Worm (Caenorhabditis elegans) whole organism, L4 larva: Measurements from ENCODE around the gene F38A5.2.

Source experiments
- F26F4.8 ChIP-seq: fragments of 200-800 bp; sonication (Bioruptor generic); conservative IDR thresholded peaks from 2 replicates; pipeline ENCODE4 v1.3.6; 2022; ENCODE audit warnings: missing genetic modification characterization, missing compliant biosample characterization
- F37D6.2 ChIP-seq: sonication (generic microtip); optimal IDR thresholded peaks from 2 replicates; lab custom pipeline; 2016; ENCODE audit warnings: mild to moderate bottlenecking, missing genetic modification characterization, missing compliant biosample characterization
- F49E8.2 ChIP-seq: sonication (generic microtip); optimal IDR thresholded peaks from 2 replicates; lab custom pipeline; 2016; ENCODE audit warnings: missing compliant biosample characterization, mild to moderate bottlenecking, missing genetic modification characterization, borderline replicate concordance
- Y75B8A.6 ChIP-seq: fragments of 200-800 bp; sonication (Bioruptor generic); IDR thresholded peaks from 2 replicates; pipeline ENCODE4 v1.3.6; 2022; ENCODE audit warnings: missing genetic modification reagents, missing genetic modification characterization, missing compliant biosample characterization
- ama-1 ChIP-seq: fragments of 150-350 bp; optimal IDR thresholded peaks from 2 replicates; lab custom pipeline; 2014; ENCODE audit warnings: inconsistent platforms, mixed read lengths
- arid-1 ChIP-seq: fragments of 200-800 bp; sonication (Bioruptor generic); conservative IDR thresholded peaks from 2 replicates; pipeline ENCODE4 v1.3.6; 2022; ENCODE audit warnings: missing genetic modification reagents, missing genetic modification characterization, missing compliant biosample characterization
- ceh-20 ChIP-seq: fragments of 200-800 bp; sonication (Bioruptor generic); IDR thresholded peaks from 2 replicates; pipeline ENCODE4 v1.3.6; 2022; ENCODE audit warnings: missing genetic modification reagents, missing genetic modification characterization, missing compliant biosample characterization
- daf-16 ChIP-seq, 3 experiments: sonication (generic microtip); optimal IDR thresholded peaks; 2 replicates each; lab custom pipeline; 2016 to 2017; ENCODE audit warnings: missing genetic modification characterization in 3 of 3, missing genetic modification reagents in 3 of 3, mild to moderate bottlenecking in 2 of 3, missing compliant biosample characterization in 2 of 3, missing biosample characterization in 1 of 3, moderate library complexity in 1 of 3
- daf-8 ChIP-seq: fragments of 200-800 bp; sonication (Bioruptor generic); IDR thresholded peaks from 2 replicates; pipeline ENCODE4 v1.3.6; 2022; ENCODE audit warnings: missing genetic modification characterization, missing compliant biosample characterization
- dmd-6 ChIP-seq: fragments of 200-800 bp; sonication (Bioruptor generic); IDR thresholded peaks from 2 replicates; pipeline ENCODE4 v1.3.6; 2022; ENCODE audit warnings: missing genetic modification reagents, missing genetic modification characterization, missing compliant biosample characterization
- dmd-8 ChIP-seq: fragments of 200-800 bp; sonication (Bioruptor generic); IDR thresholded peaks from 2 replicates; pipeline ENCODE4 v1.3.6; 2022; ENCODE audit warnings: missing genetic modification characterization, missing compliant biosample characterization
- dve-1 ChIP-seq: sonication (generic microtip); optimal IDR thresholded peaks from 2 replicates; lab custom pipeline; 2017; ENCODE audit warnings: antibody characterized with exemption, mild to moderate bottlenecking, missing genetic modification characterization, missing compliant biosample characterization; ENCODE audit not compliant: insufficient read depth
- egl-43 ChIP-seq: fragments of 200-800 bp; sonication (Bioruptor generic); IDR thresholded peaks from 2 replicates; pipeline ENCODE4 v1.3.6; 2022; ENCODE audit warnings: missing genetic modification reagents, missing genetic modification characterization, missing compliant biosample characterization
- hif-1 ChIP-seq, 2 experiments: sonication (generic microtip); optimal IDR thresholded peaks; 2 replicates each; lab custom pipeline; 2016 to 2017; ENCODE audit warnings: missing compliant biosample characterization in 2 of 2, missing genetic modification characterization in 2 of 2, missing genetic modification reagents in 2 of 2, missing genotype in 2 of 2, mild to moderate bottlenecking in 1 of 2
- hlh-11 ChIP-seq: fragments of 200-800 bp; sonication (Bioruptor generic); optimal IDR thresholded peaks from 2 replicates; lab custom pipeline; 2018; ENCODE audit warnings: mild to moderate bottlenecking, missing genetic modification characterization, missing compliant biosample characterization
- hlh-30 ChIP-seq: sonication (generic microtip); optimal IDR thresholded peaks from 2 replicates; lab custom pipeline; 2017; ENCODE audit warnings: antibody characterized with exemption, mild to moderate bottlenecking, missing genetic modification characterization, missing compliant biosample characterization; ENCODE audit not compliant: insufficient read depth
- lim-7 ChIP-seq: fragments of 200-800 bp; sonication (Bioruptor generic); IDR thresholded peaks from 2 replicates; pipeline ENCODE4 v1.3.6; 2022; ENCODE audit warnings: missing genetic modification characterization, missing compliant biosample characterization
- lin-15B ChIP-seq: fragments of 150-350 bp; sonication (generic microtip); optimal IDR thresholded peaks from 3 replicates; lab custom pipeline; 2014; ENCODE audit warnings: missing biosample characterization, missing genetic modification characterization
- lin-29 ChIP-seq: fragments of 200-800 bp; sonication (Bioruptor generic); IDR thresholded peaks from 2 replicates; pipeline ENCODE4 v1.3.6; 2022; ENCODE audit warnings: missing genetic modification reagents, missing genetic modification characterization, missing compliant biosample characterization
- lin-38 ChIP-seq: fragments of 200-800 bp; sonication (Bioruptor generic); IDR thresholded peaks from 2 replicates; pipeline ENCODE4 v1.3.6; 2022; ENCODE audit warnings: missing genetic modification reagents, missing genetic modification characterization, missing compliant biosample characterization
- lin-39 ChIP-seq: fragments of 150-350 bp; optimal IDR thresholded peaks from 2 replicates; lab custom pipeline; 2014; ENCODE audit warnings: missing biosample characterization, missing genetic modification reagents, missing genetic modification characterization
- lsy-2 ChIP-seq, 2 experiments: fragments of 150-350 bp in 1 of 2; sonication (generic microtip) in 1 of 2; optimal IDR thresholded peaks; 2 replicates each; lab custom pipeline; 2014 to 2017; ENCODE audit warnings: missing biosample characterization in 2 of 2, missing genetic modification characterization in 2 of 2
- madf-9 ChIP-seq: fragments of 200-800 bp; sonication (Bioruptor generic); conservative IDR thresholded peaks from 2 replicates; pipeline ENCODE4 v1.3.6; 2022; ENCODE audit warnings: missing genetic modification reagents, missing genetic modification characterization, missing compliant biosample characterization
- mdl-1 ChIP-seq, 2 experiments: fragments of 150-350 bp in 1 of 2; sonication (generic microtip) in 1 of 2; optimal IDR thresholded peaks; 2 replicates each; lab custom pipeline; 2014 to 2017; ENCODE audit warnings: missing biosample characterization in 2 of 2, missing genetic modification characterization in 2 of 2
- mep-1 ChIP-seq: fragments of 150-350 bp; sonication (generic microtip); optimal IDR thresholded peaks from 3 replicates; lab custom pipeline; 2014; ENCODE audit warnings: missing biosample characterization, missing genetic modification characterization
- mes-2 ChIP-seq: sonication (generic microtip); optimal IDR thresholded peaks from 2 replicates; lab custom pipeline; 2016; ENCODE audit warnings: missing genotype, mild to moderate bottlenecking, missing genetic modification characterization, missing compliant biosample characterization; ENCODE audit not compliant: poor library complexity, severe bottlenecking
- mxl-3 ChIP-seq: fragments of 200-800 bp; sonication (Bioruptor generic); optimal IDR thresholded peaks from 2 replicates; lab custom pipeline; 2018; ENCODE audit warnings: mild to moderate bottlenecking, missing genetic modification characterization, missing compliant biosample characterization
- nhr-11 ChIP-seq: fragments of 150-350 bp; optimal IDR thresholded peaks from 2 replicates; lab custom pipeline; 2014; ENCODE audit warnings: missing biosample characterization, missing genetic modification characterization
- nhr-237 ChIP-seq: sonication (generic microtip); optimal IDR thresholded peaks from 2 replicates; lab custom pipeline; 2017; ENCODE audit warnings: missing biosample characterization, missing genetic modification characterization
- nhr-28 ChIP-seq: fragments of 150-350 bp; optimal IDR thresholded peaks from 2 replicates; lab custom pipeline; 2014; ENCODE audit warnings: missing biosample characterization, missing genetic modification characterization
- nhr-41 ChIP-seq: fragments of 200-800 bp; sonication (Bioruptor generic); IDR thresholded peaks from 2 replicates; pipeline ENCODE4 v1.3.6; 2022; ENCODE audit warnings: missing genetic modification reagents, missing genetic modification characterization, missing compliant biosample characterization
- nhr-42 ChIP-seq: fragments of 200-800 bp; sonication (Bioruptor generic); IDR thresholded peaks from 2 replicates; pipeline ENCODE4 v1.3.6; 2022; ENCODE audit warnings: missing genetic modification characterization, missing compliant biosample characterization
- nhr-6 ChIP-seq: fragments of 150-350 bp; optimal IDR thresholded peaks from 2 replicates; lab custom pipeline; 2014; ENCODE audit warnings: missing biosample characterization, missing genetic modification characterization
- nhr-77 ChIP-seq: fragments of 150-350 bp; optimal IDR thresholded peaks from 2 replicates; lab custom pipeline; 2014; ENCODE audit warnings: missing biosample characterization, missing genetic modification characterization
- pha-4 ChIP-seq, 2 experiments: fragments of 150-350 bp in 1 of 2; fragments of 200-800 bp in 1 of 2; sonication (Bioruptor generic) in 1 of 2; IDR thresholded peaks in 1 of 2; optimal IDR thresholded peaks in 1 of 2; 2 replicates each; pipeline versions ENCODE4 v1.3.6 to Lab custom; 2014 to 2022; ENCODE audit warnings: missing genetic modification characterization in 2 of 2, missing genetic modification reagents in 2 of 2, missing biosample characterization in 1 of 2, missing compliant biosample characterization in 1 of 2
- php-3 ChIP-seq: fragments of 200-800 bp; sonication (Bioruptor generic); IDR thresholded peaks from 2 replicates; pipeline ENCODE4 v1.3.6; 2022; ENCODE audit warnings: missing genetic modification reagents, missing genetic modification characterization, missing compliant biosample characterization
- snpc-1.2 ChIP-seq: fragments of 200-800 bp; sonication (Bioruptor generic); IDR thresholded peaks from 2 replicates; pipeline ENCODE4 v1.3.6; 2022; ENCODE audit warnings: missing genetic modification reagents, missing genetic modification characterization, missing compliant biosample characterization
- snpc-4 ChIP-seq: fragments of 150-350 bp; optimal IDR thresholded peaks from 2 replicates; lab custom pipeline; 2014; ENCODE audit warnings: missing biosample characterization, missing genetic modification characterization
- spr-1 ChIP-seq: sonication (generic microtip); optimal IDR thresholded peaks from 2 replicates; lab custom pipeline; 2016; ENCODE audit warnings: mild to moderate bottlenecking, missing genetic modification characterization, missing compliant biosample characterization
- unc-130 ChIP-seq: sonication (generic microtip); optimal IDR thresholded peaks from 2 replicates; lab custom pipeline; 2016; ENCODE audit warnings: missing genetic modification reagents, missing genetic modification characterization, missing compliant biosample characterization
- vab-7 ChIP-seq: fragments of 200-800 bp; sonication (Bioruptor generic); IDR thresholded peaks from 2 replicates; pipeline ENCODE4 v1.3.6; 2022; ENCODE audit warnings: missing genetic modification reagents, missing genetic modification characterization, missing compliant biosample characterization
- zip-2 ChIP-seq: fragments of 150-350 bp; optimal IDR thresholded peaks from 2 replicates; lab custom pipeline; 2014; ENCODE audit warnings: missing biosample characterization, missing genetic modification characterization

F38A5.2 gene

ce11 chrIV:6622142-6622541 lies 36.9 kb upstream of the F38A5.2 start:
- TF ChIP-seq dve-1 (tag; lab: Kevin White, UChicago) (peak; percentile 50), F37D6.2 (tag; lab: Kevin White, UChicago) (no peak), nhr-28 (tag; lab: Kevin White, UChicago) (peak; percentile 75), mdl-1 (tag; optimal IDR thresholded peaks at IDR 0.05; lab: Kevin White, UChicago) (peak in 1 of 2 experiments; percentile 7)

- TF ChIP-seq nhr-11 (tag; lab: Kevin White, UChicago): no peak
- no peak for TF ChIP-seq ceh-20 (GFP tag; lab: Robert Waterston, UW)
- no peak for TF ChIP-seq spr-1 (tag; lab: Kevin White, UChicago)
- no peak for TF ChIP-seq lin-29 (GFP tag; lab: Robert Waterston, UW)
- TF ChIP-seq lin-38 (GFP tag; lab: Robert Waterston, UW): no peak
- TF ChIP-seq mes-2 (tag; lab: Kevin White, UChicago): no peak
Observed at ce11 chrIV:6621252-6621651, 36.1 kb upstream of the F38A5.2 start, which contains the start of gene C01B10.3. TSS of gene C01B10.3 (minus strand) at chrIV:6621352.

- TF ChIP-seq dve-1 (tag; lab: Kevin White, UChicago): peak; percentile 28
- TF ChIP-seq mxl-3 (GFP tag; lab: Kevin White, UChicago): peak; percentile 17
- peak in 1 of 2 experiments; percentile 34 for TF ChIP-seq lsy-2 (tag; optimal IDR thresholded peaks at IDR 0.05; lab: Kevin White, UChicago)
- peak; percentile 18; the same call in 1 of the 2 replicates for TF ChIP-seq dmd-6 (GFP tag; lab: Robert Waterston, UW)
- TF ChIP-seq mep-1 (tag; lab: Kevin White, UChicago): peak; percentile 29
- peak; percentile 72 for TF ChIP-seq hlh-11 (tag; lab: Kevin White, UChicago)
- TF ChIP-seq lin-38 (GFP tag; lab: Robert Waterston, UW): peak; percentile 54
- no peak for TF ChIP-seq nhr-237 (tag; lab: Kevin White, UChicago)
- peak in 1 of 2 experiments; percentile 12 for TF ChIP-seq hif-1 (tag; optimal IDR thresholded peaks at IDR 0.05; lab: Kevin White, UChicago)
- no peak for TF ChIP-seq snpc-4 (tag; lab: Kevin White, UChicago)
- TF ChIP-seq hlh-30 (tag; lab: Kevin White, UChicago): peak; percentile 62
- no peak for TF ChIP-seq daf-16 (GFP tag; optimal IDR thresholded peaks at IDR 0.05; lab: Kevin White, UChicago)
- TF ChIP-seq daf-16 (tag; optimal IDR thresholded peaks at IDR 0.05; lab: Kevin White, UChicago): peak; percentile 26
- peak; percentile 52; the same call in 1 of the 2 replicates for TF ChIP-seq pha-4 (GFP tag; IDR thresholded peaks at IDR 0.05; lab: Robert Waterston, UW)
- no peak for TF ChIP-seq pha-4 (tag; optimal IDR thresholded peaks at IDR 0.05; lab: Kevin White, UChicago)
- no peak for TF ChIP-seq zip-2 (tag; lab: Kevin White, UChicago)
- no peak for TF ChIP-seq nhr-41 (GFP tag; lab: Robert Waterston, UW)
- TF ChIP-seq, all 104 proteins: peak for 11
Observed at ce11 chrIV:6618607-6619006, 33.4 kb upstream of the F38A5.2 start.

- TF ChIP-seq lim-7 (GFP tag; lab: Robert Waterston, UW) (no peak), php-3 (no peak), daf-8 (GFP tag; lab: Robert Waterston, UW) (no peak), lsy-2 (tag; optimal IDR thresholded peaks at IDR 0.05; lab: Kevin White, UChicago) (peak in 1 of 2 experiments; percentile 65), dmd-8 (GFP tag; lab: Robert Waterston, UW) (no peak), daf-16 (GFP tag; optimal IDR thresholded peaks at IDR 0.05; lab: Kevin White, UChicago) (no peak), daf-16 (tag; optimal IDR thresholded peaks at IDR 0.05; lab: Kevin White, UChicago) (peak; percentile 22), snpc-1.2 (GFP tag; lab: Robert Waterston, UW) (peak; percentile 73), lin-15B (tag; lab: Kevin White, UChicago) (no peak), nhr-42 (GFP tag; lab: Robert Waterston, UW) (no peak), lin-38 (GFP tag; lab: Robert Waterston, UW) (peak; percentile 68), mes-2 (tag; lab: Kevin White, UChicago) (peak; percentile 46), vab-7 (GFP tag; lab: Robert Waterston, UW) (no peak), ama-1 (lab: Kevin White, UChicago) (no peak), Y75B8A.6 (no peak), egl-43 (GFP tag; lab: Robert Waterston, UW) (no peak), nhr-6 (peak; percentile 18), arid-1 (GFP tag; lab: Robert Waterston, UW) (no peak), hlh-11 (tag; lab: Kevin White, UChicago) (no peak), madf-9 (no peak), F26F4.8 (GFP tag; lab: Robert Waterston, UW) (no peak), lin-39 (tag; lab: Kevin White, UChicago) (no peak), unc-130 (no peak), nhr-77 (tag; lab: Kevin White, UChicago) (no peak), F49E8.2 (no peak)
Observed at ce11 chrIV:6613296-6613695, 28.1 kb upstream of the F38A5.2 start, which contains the start of gene drh-1. TSS of gene drh-1 (minus strand) at chrIV:6613353.
